Worm (Caenorhabditis elegans) whole organism, mixed stage, embryonic: ENCODE data around the gene pho-10.

Experiments
- bed-3 ChIP-seq: fragments of 200-800 bp; sonication (Bioruptor generic); optimal IDR thresholded peaks from 3 replicates; lab custom pipeline; 2018; ENCODE audit warnings: mild to moderate bottlenecking, missing genetic modification characterization, moderate library complexity, missing compliant biosample characterization
- blmp-1 ChIP-seq: fragments of 150-350 bp; optimal IDR thresholded peaks from 2 replicates; lab custom pipeline; 2014; ENCODE audit warnings: missing biosample characterization, missing genetic modification characterization
- ceh-43 ChIP-seq: fragments of 200-800 bp; sonication (Bioruptor generic); optimal IDR thresholded peaks from 2 replicates; lab custom pipeline; 2018; ENCODE audit warnings: mild to moderate bottlenecking, missing genetic modification characterization, moderate library complexity, missing compliant biosample characterization
- elt-3 ChIP-seq: fragments of 150-350 bp; optimal IDR thresholded peaks from 2 replicates; lab custom pipeline; 2014; ENCODE audit warnings: missing biosample characterization, missing genetic modification characterization
- ham-2 ChIP-seq: fragments of 200-800 bp; sonication (Bioruptor generic); optimal IDR thresholded peaks from 2 replicates; lab custom pipeline; 2018; ENCODE audit warnings: mild to moderate bottlenecking, missing genetic modification characterization, missing compliant biosample characterization
- hlh-1 ChIP-seq: fragments of 150-350 bp; optimal IDR thresholded peaks from 2 replicates; lab custom pipeline; 2014; ENCODE audit warnings: missing biosample characterization, missing genetic modification reagents, missing genetic modification characterization
- lin-13 ChIP-seq: fragments of 150-350 bp; optimal IDR thresholded peaks from 2 replicates; lab custom pipeline; 2014; ENCODE audit warnings: missing biosample characterization, missing genetic modification characterization
- lin-32 ChIP-seq: fragments of 200-800 bp; sonication (Bioruptor generic); optimal IDR thresholded peaks from 2 replicates; lab custom pipeline; 2018; ENCODE audit warnings: mild to moderate bottlenecking, missing genetic modification characterization, missing compliant biosample characterization
- mab-5 ChIP-seq: fragments of 150-350 bp; optimal IDR thresholded peaks from 2 replicates; lab custom pipeline; 2014; ENCODE audit warnings: missing biosample characterization, missing genetic modification characterization
- mep-1 ChIP-seq: fragments of 150-350 bp; optimal IDR thresholded peaks from 2 replicates; lab custom pipeline; 2017; ENCODE audit warnings: missing biosample characterization, missing genetic modification reagents, missing genetic modification characterization, inconsistent platforms
- mls-2 ChIP-seq: sonication (generic microtip); optimal IDR thresholded peaks from 2 replicates; lab custom pipeline; 2016; ENCODE audit warnings: mild to moderate bottlenecking, missing genetic modification characterization, moderate library complexity, missing compliant biosample characterization
- nhr-2 ChIP-seq: fragments of 150-350 bp; optimal IDR thresholded peaks from 2 replicates; lab custom pipeline; 2014; ENCODE audit warnings: missing biosample characterization, missing genetic modification characterization
- nhr-28 ChIP-seq: fragments of 150-350 bp; optimal IDR thresholded peaks from 2 replicates; lab custom pipeline; 2014; ENCODE audit warnings: missing biosample characterization, missing genetic modification characterization
- nhr-76 ChIP-seq: sonication (generic microtip); optimal IDR thresholded peaks from 2 replicates; lab custom pipeline; 2017; ENCODE audit warnings: missing biosample characterization, missing genetic modification characterization
- sptf-1 ChIP-seq: sonication (generic microtip); optimal IDR thresholded peaks from 2 replicates; lab custom pipeline; 2017; ENCODE audit warnings: mild to moderate bottlenecking, missing genetic modification characterization, moderate library complexity, missing compliant biosample characterization
- tbx-8 ChIP-seq: fragments of 200-800 bp; sonication (Bioruptor generic); optimal IDR thresholded peaks from 2 replicates; lab custom pipeline; 2018; ENCODE audit warnings: mild to moderate bottlenecking, missing genetic modification characterization, moderate library complexity, missing compliant biosample characterization
- zip-8 ChIP-seq: fragments of 150-350 bp; optimal IDR thresholded peaks from 2 replicates; lab custom pipeline; 2014; ENCODE audit warnings: missing biosample characterization, missing genetic modification characterization

The pho-10 gene

ce11 chrII:9868207-9868606, 52.2 kb downstream of the pho-10 start:
- TF ChIP-seq hlh-1 (tag; lab: Kevin White, UChicago) = no peak
- TF ChIP-seq mep-1 (tag; lab: Kevin White, UChicago) = no peak
- no peak for TF ChIP-seq nhr-28 (tag; lab: Kevin White, UChicago)
- no peak for TF ChIP-seq lin-13 (tag; lab: Kevin White, UChicago)
- TF ChIP-seq mab-5 = no peak
- no peak for TF ChIP-seq nhr-2 (tag; lab: Kevin White, UChicago)
- TF ChIP-seq nhr-76 (tag; lab: Kevin White, UChicago) = no peak
- TF ChIP-seq zip-8 (tag; lab: Kevin White, UChicago) = no peak
- TF ChIP-seq tbx-8 = no peak
- no peak for TF ChIP-seq bed-3
- TF ChIP-seq sptf-1 (tag; lab: Kevin White, UChicago) = no peak
- TF ChIP-seq elt-3 = no peak
- no peak for TF ChIP-seq ham-2 (GFP tag; lab: Kevin White, UChicago)
- TF ChIP-seq ceh-43 = no peak
- TF ChIP-seq mls-2 (tag; lab: Kevin White, UChicago) = no peak
- TF ChIP-seq lin-32 (GFP tag; lab: Kevin White, UChicago) = no peak
- TF ChIP-seq blmp-1 (tag; lab: Kevin White, UChicago) = no peak
- TF ChIP-seq, all 35 proteins: peak for 0
